Fruit fly (Drosophila melanogaster): ENCODE measurements around the gene CG34174.

dm6 chr2L:2217067-2217684, 3.1 kb downstream of the CG34174 start, which contains the start of the genes CG15386, CG42371 and mio:
- TF ChIP-seq fd85E (GFP tag; optimal IDR thresholded peaks at IDR 0.05), result no peak
- TF ChIP-seq Hr39 (GFP tag; optimal IDR thresholded peaks at IDR 0.05), result no peak
- no peak for TF ChIP-seq CG9139 (GFP tag; optimal IDR thresholded peaks at IDR 0.05)
- no peak for TF ChIP-seq CG8319 (GFP tag; optimal IDR thresholded peaks at IDR 0.05)
- TF ChIP-seq CG10631 (GFP tag; optimal IDR thresholded peaks at IDR 0.05), result no peak
- no peak for TF ChIP-seq Gug (GFP tag; IDR thresholded peaks at IDR 0.05)
- TF ChIP-seq Hr4 (GFP tag; optimal IDR thresholded peaks at IDR 0.05), result no peak
- no peak for TF ChIP-seq achi (GFP tag; optimal IDR thresholded peaks at IDR 0.05)
- TF ChIP-seq spab (GFP tag; optimal IDR thresholded peaks at IDR 0.05), result no peak
- no peak for TF ChIP-seq CG8119 (GFP tag; IDR thresholded peaks at IDR 0.05)
- TF ChIP-seq OdsH (GFP tag; optimal IDR thresholded peaks at IDR 0.05), result no peak
- TF ChIP-seq CG6854 (GFP tag; optimal IDR thresholded peaks at IDR 0.05), result peak; percentile 11
- TF ChIP-seq Sox102F (GFP tag; optimal IDR thresholded peaks at IDR 0.05), result no peak
- TF ChIP-seq Sox14 (GFP tag; optimal IDR thresholded peaks at IDR 0.05), result peak; percentile 30

Measured in whole organism, prepupa.